Worm (Caenorhabditis elegans) whole organism, early embryonic: Measurements from ENCODE around the gene dhs-24.

Source experiments
- F13C5.2 ChIP-seq: sonication (generic microtip); optimal IDR thresholded peaks from 2 replicates; lab custom pipeline; 2017; ENCODE audit warnings: mild to moderate bottlenecking, missing genetic modification characterization, inconsistent platforms, missing compliant biosample characterization
- aly-1 ChIP-seq: sonication (generic microtip); optimal IDR thresholded peaks from 2 replicates; lab custom pipeline; 2016; ENCODE audit warnings: missing genetic modification characterization, missing compliant biosample characterization
- ama-1 ChIP-seq: fragments of 150-350 bp; optimal IDR thresholded peaks from 2 replicates; lab custom pipeline; 2014
- ceh-13 ChIP-seq: fragments of 200-800 bp; sonication (Bioruptor generic); optimal IDR thresholded peaks from 2 replicates; lab custom pipeline; 2018; ENCODE audit warnings: mild to moderate bottlenecking, missing genetic modification characterization, missing compliant biosample characterization
- ceh-36 ChIP-seq: sonication (generic microtip); optimal IDR thresholded peaks from 2 replicates; lab custom pipeline; 2016; ENCODE audit warnings: missing genetic modification characterization, inconsistent platforms, missing compliant biosample characterization
- hmbx-1 ChIP-seq: sonication (generic microtip); optimal IDR thresholded peaks from 2 replicates; lab custom pipeline; 2016; ENCODE audit warnings: mild to moderate bottlenecking, missing genetic modification characterization, missing compliant biosample characterization
- hmg-4 ChIP-seq: fragments of 200-800 bp; sonication (Bioruptor generic); optimal IDR thresholded peaks from 2 replicates; lab custom pipeline; 2018; ENCODE audit warnings: mild to moderate bottlenecking, missing genetic modification characterization, missing compliant biosample characterization
- hnd-1 ChIP-seq: sonication (generic microtip); optimal IDR thresholded peaks from 2 replicates; lab custom pipeline; 2016; ENCODE audit warnings: missing genetic modification characterization, missing compliant biosample characterization
- scrt-1 ChIP-seq: fragments of 200-800 bp; sonication (Bioruptor generic); IDR thresholded peaks from 2 replicates; pipeline ENCODE4 v1.3.6; 2022; ENCODE audit warnings: missing genetic modification characterization, missing compliant biosample characterization
- sea-1 ChIP-seq: fragments of 200-800 bp; sonication (Bioruptor generic); conservative IDR thresholded peaks from 2 replicates; pipeline ENCODE4 v1.3.6; 2022; ENCODE audit warnings: missing genetic modification characterization, missing compliant biosample characterization
- tbx-11 ChIP-seq: fragments of 200-800 bp; sonication (Bioruptor generic); IDR thresholded peaks from 2 replicates; pipeline ENCODE4 v1.3.6; 2022; ENCODE audit warnings: missing genetic modification characterization, missing compliant biosample characterization
- tbx-37 ChIP-seq: fragments of 200-800 bp; sonication (Bioruptor generic); conservative IDR thresholded peaks from 2 replicates; pipeline ENCODE4 v1.3.6; 2022; ENCODE audit warnings: missing genetic modification reagents, missing genetic modification characterization, missing compliant biosample characterization
- tra-4 ChIP-seq: sonication (generic microtip); optimal IDR thresholded peaks from 2 replicates; lab custom pipeline; 2017; ENCODE audit warnings: missing genetic modification characterization, missing compliant biosample characterization

DNA sequence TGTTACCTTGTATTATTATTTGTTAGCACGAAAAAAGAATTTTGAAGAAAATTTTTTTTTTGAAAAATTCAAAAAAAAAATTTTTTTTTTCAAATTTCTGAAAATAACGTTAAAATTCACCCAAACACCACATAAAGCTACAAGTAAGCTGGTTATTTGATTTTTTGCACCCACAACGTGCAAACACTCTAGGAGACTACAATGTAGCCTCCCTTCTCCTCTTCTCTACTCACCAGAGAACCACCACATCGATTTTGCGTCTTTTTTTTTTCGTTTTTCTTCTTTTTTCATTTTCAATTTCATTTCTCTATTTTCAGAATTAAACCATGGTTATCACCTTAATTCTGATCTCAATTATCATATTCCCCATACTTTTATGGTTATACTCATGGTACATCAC is 8.7 kb upstream of the dhs-24 start, which contains the start of gene abhd-3.1:
- TF ChIP-seq hnd-1 (no peak), ceh-36 (tag; lab: Kevin White, UChicago) (no peak), ama-1 (lab: Kevin White, UChicago) (no peak), hmg-4 (GFP tag; lab: Kevin White, UChicago) (no peak), tra-4 (tag; lab: Kevin White, UChicago) (no peak), ceh-13 (GFP tag; lab: Kevin White, UChicago) (no peak), sea-1 (GFP tag; lab: Robert Waterston, UW) (no peak), hmbx-1 (tag; lab: Kevin White, UChicago) (no peak), tbx-11 (GFP tag; lab: Robert Waterston, UW) (no peak), aly-1 (tag; lab: Kevin White, UChicago) (no peak), F13C5.2 (tag; lab: Kevin White, UChicago) (no peak), scrt-1 (no peak), tbx-37 (GFP tag; lab: Robert Waterston, UW) (no peak)
